Worm (Caenorhabditis elegans) whole organism, L2 larva: ENCODE data around the gene T09D3.9.

Experiments
- fos-1 ChIP-seq: fragments of 150-350 bp; optimal IDR thresholded peaks from 2 replicates; lab custom pipeline; 2014; ENCODE audit warnings: missing biosample characterization, missing genetic modification characterization
- lin-39 ChIP-seq: fragments of 150-350 bp; optimal IDR thresholded peaks from 2 replicates; lab custom pipeline; 2014; ENCODE audit warnings: missing biosample characterization, missing genetic modification reagents, missing genetic modification characterization
- nhr-21 ChIP-seq: fragments of 150-350 bp; optimal IDR thresholded peaks from 2 replicates; lab custom pipeline; 2014; ENCODE audit warnings: missing biosample characterization, missing genetic modification characterization
- unc-62 ChIP-seq: fragments of 150-350 bp; optimal IDR thresholded peaks from 2 replicates; lab custom pipeline; 2014; ENCODE audit warnings: missing biosample characterization, missing genetic modification reagents, missing genetic modification characterization

DNA sequence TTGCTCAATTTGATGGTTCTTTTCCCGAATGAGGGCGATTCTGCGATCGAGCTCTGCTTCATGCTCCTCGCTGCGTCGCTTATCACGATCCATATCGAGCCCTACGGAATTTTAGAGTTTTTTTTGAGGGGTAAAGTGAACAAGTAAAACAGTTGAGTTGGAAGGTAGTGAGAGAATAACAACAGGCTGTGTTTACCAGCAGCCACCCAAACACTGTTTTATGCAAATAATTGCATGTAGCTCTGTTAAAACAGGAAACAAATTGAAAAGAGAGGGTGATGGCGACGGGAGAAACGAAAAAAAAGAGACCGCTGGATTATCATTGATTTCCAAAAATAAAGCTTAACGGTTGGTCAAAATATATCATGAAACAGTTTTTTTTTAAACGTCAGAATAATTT lies 40.4 kb downstream of the T09D3.9 start, which contains the start of gene C10G8.8:
- TF ChIP-seq fos-1: no peak
- TF ChIP-seq nhr-21 (tag; lab: Kevin White, UChicago): no peak
- TF ChIP-seq lin-39: no peak
- no peak for TF ChIP-seq unc-62 (GFP tag; lab: Kevin White, UChicago)
